Worm (Caenorhabditis elegans): ENCODE data around the gene mrpl-11.

mrpl-11 gene

ce11 chrIII:8763111-8763510 lies 45.7 kb downstream of the mrpl-11 start:
- TF ChIP-seq lsl-1 (GFP tag; optimal IDR thresholded peaks at IDR 0.05) = peak; percentile 89
- TF ChIP-seq snpc-1.3 (tag; optimal IDR thresholded peaks at IDR 0.05; ENCODE audit: insufficient read depth) = peak; percentile 51
- TF ChIP-seq madf-3 (GFP tag; IDR thresholded peaks at IDR 0.05) = no peak
- no peak for TF ChIP-seq pbrm-1 (GFP tag; IDR thresholded peaks at IDR 0.05)
- TF ChIP-seq Y56A3A.18 (GFP tag; IDR thresholded peaks at IDR 0.05) = no peak
- peak; percentile 23; the same call in 1 of the 2 replicates for TF ChIP-seq D2030.7 (GFP tag; IDR thresholded peaks at IDR 0.05)
- TF ChIP-seq ceh-91 (GFP tag; IDR thresholded peaks at IDR 0.05) = peak; percentile 36; the same call in 1 of the 2 replicates
- peak; percentile 70 for TF ChIP-seq xnd-1 (tag; optimal IDR thresholded peaks at IDR 0.05)
- peak; percentile 80 for TF ChIP-seq madf-6 (GFP tag; IDR thresholded peaks at IDR 0.05)
- TF ChIP-seq tbp1 (GFP tag; optimal IDR thresholded peaks at IDR 0.05) = peak; percentile 17
- peak; percentile 3 for TF ChIP-seq F49E8.2 (tag; optimal IDR thresholded peaks at IDR 0.05; ENCODE audit: insufficient read depth)
- TF ChIP-seq lin-54 (GFP tag; optimal IDR thresholded peaks at IDR 0.05) = peak; percentile 51
- TF ChIP-seq madf-8 (GFP tag; conservative IDR thresholded peaks at IDR 0.05) = 0 out of 2 replicates have a peak, but pooled peaks have one; percentile 31
- TF ChIP-seq F39B2.1 (GFP tag; IDR thresholded peaks at IDR 0.05) = no peak
- peak; percentile 84 for TF ChIP-seq F33H1.4 (GFP tag; IDR thresholded peaks at IDR 0.05)

ce11 chrIII:8765030-8765429 lies 47.6 kb downstream of the mrpl-11 start:
- TF ChIP-seq Y79H2A.3 (GFP tag; conservative IDR thresholded peaks at IDR 0.05) = no peak
- no peak for TF ChIP-seq tlf-1 (GFP tag; optimal IDR thresholded peaks at IDR 0.05)
- no peak for TF ChIP-seq ceh-100 (GFP tag; IDR thresholded peaks at IDR 0.05)
- TF ChIP-seq aptf-2 (GFP tag; conservative IDR thresholded peaks at IDR 0.05) = no peak
- TF ChIP-seq nhr-90 (tag; optimal IDR thresholded peaks at IDR 0.05) = no peak
- TF ChIP-seq dpl-1 (GFP tag; optimal IDR thresholded peaks at IDR 0.05) = no peak
- TF ChIP-seq F55B11.4 (tag; optimal IDR thresholded peaks at IDR 0.05; ENCODE audit: borderline replicate concordance, insufficient read depth) = no peak
- TF ChIP-seq T26A5.8 (tag; optimal IDR thresholded peaks at IDR 0.05) = no peak
- no peak for TF ChIP-seq ekl-4 (GFP tag; IDR thresholded peaks at IDR 0.05)
- no peak for TF ChIP-seq unc-62 (GFP tag; optimal IDR thresholded peaks at IDR 0.05)
- no peak for TF ChIP-seq lin-26 (GFP tag; IDR thresholded peaks at IDR 0.05)
- TF ChIP-seq rpc-1 (optimal IDR thresholded peaks at IDR 0.05) = no peak
- TF ChIP-seq rpc-1 (tag; optimal IDR thresholded peaks at IDR 0.05) = no peak
- no peak for TF ChIP-seq B0019.2 (GFP tag; conservative IDR thresholded peaks at IDR 0.05)

- TF ChIP-seq chd-7 (tag; optimal IDR thresholded peaks at IDR 0.05) (no peak), ztf-26 (tag; optimal IDR thresholded peaks at IDR 0.05) (no peak), rec-8 (tag; optimal IDR thresholded peaks at IDR 0.05) (no peak)
Measured at ce11 chrIII:8766467-8766866, 49.0 kb downstream of the mrpl-11 start.

- TF ChIP-seq pha-4 (tag; optimal IDR thresholded peaks at IDR 0.05) (no peak), ama-1 (optimal IDR thresholded peaks at IDR 0.05) (no peak), ama-1 (GFP tag; optimal IDR thresholded peaks at IDR 0.05) (no peak), hmg-1.2 (GFP tag; IDR thresholded peaks at IDR 0.05) (peak; percentile 70; the same call in 1 of the 2 replicates), nhr-120 (GFP tag; IDR thresholded peaks at IDR 0.05) (no peak), snpc-1.3 (tag; optimal IDR thresholded peaks at IDR 0.05; ENCODE audit: insufficient read depth) (no peak), ets-4 (GFP tag; optimal IDR thresholded peaks at IDR 0.05) (no peak)
Measured at ce11 chrIII:8767292-8767829, 49.9 kb downstream of the mrpl-11 start, which contains the start of gene mig-22. mig-22 (minus strand) TSS chrIII:8767342.
